Worm (Caenorhabditis elegans): ENCODE results near the gene T21C9.11.

The T21C9.11 gene

ce11 chrV:10574197-10574596, 20.5 kb downstream of the T21C9.11 start:
- TF ChIP-seq lin-11 (tag; optimal IDR thresholded peaks at IDR 0.05) (no peak), C08G9.2 (tag; optimal IDR thresholded peaks at IDR 0.05) (no peak), fax-1 (tag; optimal IDR thresholded peaks at IDR 0.05) (no peak), hlh-30 (tag; optimal IDR thresholded peaks at IDR 0.05; ENCODE audit: insufficient read depth) (no peak), ceh-14 (tag; optimal IDR thresholded peaks at IDR 0.05) (no peak), odd-2 (tag; optimal IDR thresholded peaks at IDR 0.05) (no peak), unc-3 (GFP tag; conservative IDR thresholded peaks at IDR 0.05) (no peak), unc-3 (tag; optimal IDR thresholded peaks at IDR 0.05) (no peak), ahr-1 (tag; optimal IDR thresholded peaks at IDR 0.05) (no peak), dve-1 (tag; optimal IDR thresholded peaks at IDR 0.05) (no peak), sox-2 (GFP tag; IDR thresholded peaks at IDR 0.05) (no peak), ceh-2 (tag; optimal IDR thresholded peaks at IDR 0.05) (no peak), hlh-13 (GFP tag; optimal IDR thresholded peaks at IDR 0.05) (no peak), unc-42 (tag; optimal IDR thresholded peaks at IDR 0.05) (no peak)

- no peak for TF ChIP-seq K09A11.1 (tag; optimal IDR thresholded peaks at IDR 0.05; ENCODE audit: insufficient read depth)
- no peak for TF ChIP-seq che-1 (tag; optimal IDR thresholded peaks at IDR 0.05)
- TF ChIP-seq madf-2 (tag; optimal IDR thresholded peaks at IDR 0.05), result no peak
- TF ChIP-seq hlh-6 (tag; optimal IDR thresholded peaks at IDR 0.05), result no peak
- no peak for TF ChIP-seq fax-1 (tag; optimal IDR thresholded peaks at IDR 0.05)
- no peak for TF ChIP-seq sox-4 (tag; optimal IDR thresholded peaks at IDR 0.05)
- TF ChIP-seq hlh-8 (tag; optimal IDR thresholded peaks at IDR 0.05), result no peak
- no peak for TF ChIP-seq eyg-1 (tag; optimal IDR thresholded peaks at IDR 0.05)
- no peak for TF ChIP-seq lim-6 (tag; optimal IDR thresholded peaks at IDR 0.05)
- TF ChIP-seq K02D7.2 (tag; optimal IDR thresholded peaks at IDR 0.05), result no peak
- no peak for TF ChIP-seq ttx-3 (tag; optimal IDR thresholded peaks at IDR 0.05)
- TF ChIP-seq tbx-2 (tag; optimal IDR thresholded peaks at IDR 0.05), result no peak
- no peak for TF ChIP-seq odd-2 (tag; optimal IDR thresholded peaks at IDR 0.05)
- TF ChIP-seq hlh-30 (tag; optimal IDR thresholded peaks at IDR 0.05; ENCODE audit: insufficient read depth), result no peak
- TF ChIP-seq nhr-232 (tag; optimal IDR thresholded peaks at IDR 0.05), result no peak
- TF ChIP-seq hlh-15 (tag; optimal IDR thresholded peaks at IDR 0.05), result no peak
- TF ChIP-seq pros-1 (tag; optimal IDR thresholded peaks at IDR 0.05), result no peak
- no peak for TF ChIP-seq sox-2 (GFP tag; IDR thresholded peaks at IDR 0.05)
Measured at ce11 chrV:10572614-10573013, 22.1 kb downstream of the T21C9.11 start, which contains the start of gene del-6. del-6 (plus strand) TSS chrV:10572914.

- TF ChIP-seq unc-86 (tag; optimal IDR thresholded peaks at IDR 0.05) (no peak), ztf-16 (tag; optimal IDR thresholded peaks at IDR 0.05) (no peak), ets-4 (tag; optimal IDR thresholded peaks at IDR 0.05) (no peak), pha-4 (tag; optimal IDR thresholded peaks at IDR 0.05) (no peak), ahr-1 (tag; optimal IDR thresholded peaks at IDR 0.05) (no peak), fkh-10 (GFP tag; optimal IDR thresholded peaks at IDR 0.05) (no peak), ceh-45 (GFP tag; IDR thresholded peaks at IDR 0.05) (no peak), eyg-1 (tag; optimal IDR thresholded peaks at IDR 0.05) (no peak), ceh-2 (tag; optimal IDR thresholded peaks at IDR 0.05) (no peak), hlh-8 (tag; optimal IDR thresholded peaks at IDR 0.05) (no peak), ceh-34 (tag; optimal IDR thresholded peaks at IDR 0.05) (no peak), fkh-6 (tag; optimal IDR thresholded peaks at IDR 0.05) (no peak), lin-11 (tag; optimal IDR thresholded peaks at IDR 0.05) (no peak), nhr-11 (tag; optimal IDR thresholded peaks at IDR 0.05) (no peak), ceh-30 (tag; optimal IDR thresholded peaks at IDR 0.05) (no peak), ceh-14 (tag; optimal IDR thresholded peaks at IDR 0.05) (no peak), pax-1 (tag; optimal IDR thresholded peaks at IDR 0.05) (no peak)
Measured at ce11 chrV:10571523-10571922, 23.2 kb downstream of the T21C9.11 start.

Measured in whole organism, late embryonic.